Worm (Caenorhabditis elegans): Measurements from ENCODE around the gene ttr-35.

DNA sequence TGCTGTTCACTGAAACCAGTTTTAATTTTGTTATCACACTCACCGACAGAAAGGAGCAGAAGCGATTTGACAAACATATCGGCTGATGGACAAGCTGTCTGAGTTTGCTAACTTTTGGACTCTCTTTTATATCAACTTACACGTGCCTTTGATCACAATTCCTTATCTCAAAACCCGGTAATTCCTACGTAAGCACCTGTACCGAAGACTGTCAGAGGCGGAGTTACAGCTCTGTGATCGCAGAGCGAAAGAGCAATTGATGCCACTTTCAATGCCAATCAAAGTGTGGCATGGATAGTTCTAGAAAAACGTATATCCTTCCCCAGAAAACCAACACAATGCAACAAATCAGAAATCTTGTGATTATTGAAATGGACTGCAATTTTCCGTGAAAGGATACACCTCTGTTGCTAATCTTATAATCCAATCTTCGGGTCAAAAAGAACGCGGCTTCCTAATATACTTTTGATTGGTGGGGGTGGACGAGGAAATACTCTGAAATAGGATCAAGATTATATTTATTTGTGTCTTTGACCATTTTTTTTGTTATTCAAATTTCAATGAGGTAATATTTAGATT, 24.7 kb downstream of the ttr-35 start, which contains the start of gene ilys-5:
- TF ChIP-seq W03F9.2 (tag; optimal IDR thresholded peaks at IDR 0.05) (no peak), him-1 (tag; optimal IDR thresholded peaks at IDR 0.05) (no peak), dao-5 (tag; optimal IDR thresholded peaks at IDR 0.05) (no peak)

Data from whole organism, L4/young adult.